Worm (Caenorhabditis elegans) whole organism, late embryonic: Measurements from ENCODE around the gene C28D4.18.

ENCODE experiments used
- ama-1 ChIP-seq: fragments of 150-350 bp; optimal IDR thresholded peaks from 2 replicates; lab custom pipeline; 2014
- nhr-232 ChIP-seq: sonication (generic microtip); optimal IDR thresholded peaks from 2 replicates; lab custom pipeline; 2016; ENCODE audit warnings: missing genetic modification characterization, missing compliant biosample characterization
- pha-4 ChIP-seq: fragments of 150-350 bp; optimal IDR thresholded peaks from 2 replicates; lab custom pipeline; 2018; ENCODE audit warnings: missing biosample characterization, missing genetic modification reagents, missing genetic modification characterization
- tbx-2 ChIP-seq: sonication (generic microtip); optimal IDR thresholded peaks from 2 replicates; lab custom pipeline; 2016; ENCODE audit warnings: missing genetic modification characterization, missing compliant biosample characterization

DNA sequence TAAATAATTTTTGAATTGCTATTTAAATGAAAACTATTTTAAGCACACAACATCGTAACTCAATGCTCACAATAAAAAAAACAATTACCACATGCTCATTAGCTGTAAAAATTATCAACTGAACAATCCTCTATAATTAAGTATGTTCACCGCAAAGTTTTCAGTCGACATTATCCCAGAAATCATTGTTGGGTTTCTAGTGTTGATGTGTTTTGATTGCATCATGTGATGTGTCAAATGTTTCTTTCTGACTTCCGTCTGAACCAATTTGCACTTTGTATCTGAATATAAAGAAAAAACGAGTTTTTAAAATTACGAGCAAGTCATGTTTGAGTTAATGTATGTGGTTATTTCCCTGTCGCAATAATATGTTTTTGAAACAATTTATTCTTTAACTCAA, 7.2 kb upstream of the C28D4.18 start:
- TF ChIP-seq pha-4 = no peak
- no peak for TF ChIP-seq nhr-232
- TF ChIP-seq tbx-2 = no peak
- TF ChIP-seq ama-1 = no peak
